Fruit fly (Drosophila melanogaster): ENCODE data around the gene MTA1-like.
A peak's percentile ranks its signal among the peaks of the same experiment; 100 is the strongest.

The MTA1-like gene

DNA sequence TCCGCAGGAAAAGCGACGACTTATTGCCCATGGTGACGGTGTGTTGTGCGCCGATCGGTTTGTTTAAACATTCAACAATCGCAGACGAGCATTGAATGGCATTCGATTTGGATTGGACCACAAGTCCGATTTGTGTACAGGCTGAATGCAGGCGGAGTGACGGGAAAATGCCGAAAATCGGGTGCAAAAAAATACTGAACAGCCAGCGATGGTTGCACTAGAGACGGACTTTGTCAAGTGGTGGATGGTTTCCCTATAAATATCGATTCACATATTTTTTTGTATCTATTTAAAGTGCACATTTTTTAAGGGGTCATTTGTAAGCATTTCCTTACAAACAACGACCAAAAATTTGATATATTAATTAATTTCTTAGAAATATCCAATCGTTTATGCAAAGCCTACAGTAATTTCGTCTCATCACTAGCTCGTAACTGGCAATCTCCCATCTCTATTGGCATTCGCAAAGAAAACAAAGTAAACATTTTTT, 6.2 kb upstream of the MTA1-like start, which contains the start of the genes elm and MED27 (continued):
- TF ChIP-seq mam (GFP tag; optimal IDR thresholded peaks at IDR 0.05), result peak; percentile 96
- peak; percentile 83 for TF ChIP-seq Opbp (GFP tag; IDR thresholded peaks at IDR 0.05; ENCODE audit: partially characterized antibody)
- TF ChIP-seq row (GFP tag; IDR thresholded peaks at IDR 0.05), result peak; percentile 99
- TF ChIP-seq Deaf1 (tag; optimal IDR thresholded peaks at IDR 0.05), result peak; percentile 68
- peak; percentile 78 for TF ChIP-seq CG3065 (GFP tag; optimal IDR thresholded peaks at IDR 0.05)
- TF ChIP-seq fd102C (GFP tag; optimal IDR thresholded peaks at IDR 0.05), result peak; percentile 79
- peak; percentile 92 for TF ChIP-seq CG18599 (GFP tag; optimal IDR thresholded peaks at IDR 0.05)
- TF ChIP-seq Bgb (GFP tag; IDR thresholded peaks at IDR 0.05; ENCODE audit: partially characterized antibody), result peak; percentile 86
- TF ChIP-seq lola (GFP tag; optimal IDR thresholded peaks at IDR 0.05), result peak in 1 of 3 experiments; percentile 93
- TF ChIP-seq CG3163 (GFP tag; optimal IDR thresholded peaks at IDR 0.05), result peak; percentile 70
- peak; percentile 90 for TF ChIP-seq CG2889 (GFP tag; IDR thresholded peaks at IDR 0.05)
- peak; percentile 96 for TF ChIP-seq MESR4 (GFP tag; optimal IDR thresholded peaks at IDR 0.05)
- TF ChIP-seq p53 (GFP tag; optimal IDR thresholded peaks at IDR 0.05), result peak; percentile 63
- TF ChIP-seq CG12236 (GFP tag; optimal IDR thresholded peaks at IDR 0.05), result peak; percentile 60
- TF ChIP-seq jigr1 (GFP tag; IDR thresholded peaks at IDR 0.05), result peak; percentile 93
- TF ChIP-seq slou (GFP tag; optimal IDR thresholded peaks at IDR 0.05), result peak; percentile 93
- TF ChIP-seq exex (tag; optimal IDR thresholded peaks at IDR 0.05), result peak; percentile 64
- TF ChIP-seq CG8478 (optimal IDR thresholded peaks at IDR 0.05), result no peak
- TF ChIP-seq CG11560 (tag; IDR thresholded peaks at IDR 0.05), result peak; percentile 83
- peak; percentile 96 for TF ChIP-seq sob (GFP tag; IDR thresholded peaks at IDR 0.05)
- peak; percentile 87 for TF ChIP-seq CG1233 (GFP tag; optimal IDR thresholded peaks at IDR 0.05)
- TF ChIP-seq fu2 (GFP tag; optimal IDR thresholded peaks at IDR 0.05), result peak; percentile 91
- TF ChIP-seq Ets97D (GFP tag; optimal IDR thresholded peaks at IDR 0.05), result peak; percentile 91
- TF ChIP-seq az2 (GFP tag; optimal IDR thresholded peaks at IDR 0.05), result peak; percentile 96
- peak; percentile 73; the same call in 1 of the 2 replicates for TF ChIP-seq sens-2 (GFP tag; IDR thresholded peaks at IDR 0.05)
- TF ChIP-seq CG17186 (GFP tag; optimal IDR thresholded peaks at IDR 0.05), result peak; percentile 82
- TF ChIP-seq H2.0 (GFP tag; IDR thresholded peaks at IDR 0.05), result peak; percentile 93
- peak; percentile 95 for TF ChIP-seq CG15601 (tag; optimal IDR thresholded peaks at IDR 0.05)
- TF ChIP-seq cwo (GFP tag; optimal IDR thresholded peaks at IDR 0.05), result peak; percentile 76
- TF ChIP-seq CG17359 (tag; optimal IDR thresholded peaks at IDR 0.05), result peak; percentile 89
- TF ChIP-seq CG9817 (tag; optimal IDR thresholded peaks at IDR 0.05), result peak; percentile 96
- TF ChIP-seq CG14050 (GFP tag; IDR thresholded peaks at IDR 0.05), result peak; percentile 90
- peak; percentile 99 for TF ChIP-seq BEAF-32 (GFP tag; optimal IDR thresholded peaks at IDR 0.05)
- TF ChIP-seq CG11247 (GFP tag; IDR thresholded peaks at IDR 0.05), result peak; percentile 91
- peak; percentile 87 for TF ChIP-seq caup (GFP tag; optimal IDR thresholded peaks at IDR 0.05; ENCODE audit: severe bottlenecking)
- peak; percentile 65 for TF ChIP-seq tna (GFP tag; IDR thresholded peaks at IDR 0.05; ENCODE audit: partially characterized antibody)
- TF ChIP-seq Mrtf (GFP tag; IDR thresholded peaks at IDR 0.05), result peak; percentile 87
- TF ChIP-seq CG11504 (tag; optimal IDR thresholded peaks at IDR 0.05), result peak; percentile 89
- TF ChIP-seq CG2202 (tag; optimal IDR thresholded peaks at IDR 0.05), result peak; percentile 86
- TF ChIP-seq ken (GFP tag; IDR thresholded peaks at IDR 0.05), result peak; percentile 94
- TF ChIP-seq gt (GFP tag; IDR thresholded peaks at IDR 0.05), result peak; percentile 85
- no peak for TF ChIP-seq tio (GFP tag; optimal IDR thresholded peaks at IDR 0.05)
- peak; percentile 94 for TF ChIP-seq CG33213 (GFP tag; optimal IDR thresholded peaks at IDR 0.05)
- TF ChIP-seq CG10462 (GFP tag; optimal IDR thresholded peaks at IDR 0.05), result peak; percentile 88
- peak; percentile 95 for TF ChIP-seq CG9797 (GFP tag; optimal IDR thresholded peaks at IDR 0.05)
- no peak for TF ChIP-seq CG5180 (GFP tag; optimal IDR thresholded peaks at IDR 0.05)
- TF ChIP-seq HLH54F (GFP tag; optimal IDR thresholded peaks at IDR 0.05), result peak; percentile 94
- peak; percentile 90 for TF ChIP-seq CG31388 (GFP tag; optimal IDR thresholded peaks at IDR 0.05)
- TF ChIP-seq Sry-δ (GFP tag; optimal IDR thresholded peaks at IDR 0.05), result peak; percentile 99
- TF ChIP-seq CG15011 (GFP tag; optimal IDR thresholded peaks at IDR 0.05), result no peak
